Fruit fly (Drosophila melanogaster) whole organism: ENCODE data around the gene Lk.

Experiments used
- EcR ChIP-seq, 2 experiments: fragments of >200 bp; optimal IDR thresholded peaks; 2 replicates each; lab custom pipeline; 2017; ENCODE audit warnings: missing biosample characterization in 2 of 2, missing genetic modification characterization in 2 of 2, missing genetic modification reagents in 2 of 2
- pan ChIP-seq: fragments of >200 bp; optimal IDR thresholded peaks from 2 replicates; lab custom pipeline; 2017
- psq ChIP-seq: fragments of >200 bp; optimal IDR thresholded peaks from 2 replicates; lab custom pipeline; 2017

DNA sequence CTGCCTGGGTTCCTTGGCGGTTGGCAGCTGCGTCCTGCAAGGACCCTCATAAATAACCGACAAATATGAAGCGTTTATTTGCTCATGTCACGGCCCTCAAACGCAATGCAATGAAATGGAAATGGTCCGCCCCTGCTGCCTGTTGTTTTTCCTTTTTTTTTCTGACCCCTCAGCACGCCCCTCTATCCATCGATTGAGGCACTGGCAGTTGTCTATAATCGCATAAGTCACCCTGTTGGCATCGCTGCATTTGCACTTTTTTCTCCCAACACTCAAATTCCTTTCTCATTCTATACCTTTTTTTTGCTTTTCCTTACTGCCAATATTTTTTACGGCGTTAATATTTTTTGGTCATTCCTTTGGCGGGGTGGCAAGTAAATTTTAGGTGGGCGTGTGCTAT, 31.6 kb upstream of the Lk start:
- TF ChIP-seq psq (no peak), pan (lab: Kevin White, UChicago) (no peak), EcR (GFP tag; optimal IDR thresholded peaks at IDR 0.05; lab: Kevin White, UChicago) (no peak)
